Worm (Caenorhabditis elegans) whole organism, young adult: ENCODE measurements around the gene moc-2.

Experiments
- C17E4.6 ChIP-seq: fragments of 200-800 bp; sonication (Bioruptor generic); IDR thresholded peaks from 2 replicates; pipeline ENCODE4 v1.3.6; 2022; ENCODE audit warnings: missing genetic modification reagents, missing genetic modification characterization, missing compliant biosample characterization
- D2030.7 ChIP-seq: fragments of 200-800 bp; sonication (Bioruptor generic); IDR thresholded peaks from 2 replicates; pipeline ENCODE4 v1.3.6; 2022; ENCODE audit warnings: missing genetic modification reagents, missing genetic modification characterization, missing compliant biosample characterization
- F22D6.2 ChIP-seq: sonication (generic microtip); optimal IDR thresholded peaks from 2 replicates; lab custom pipeline; 2016; ENCODE audit warnings: mild to moderate bottlenecking, missing genetic modification characterization, missing compliant biosample characterization
- F33H1.4 ChIP-seq: fragments of 200-800 bp; sonication (Bioruptor generic); IDR thresholded peaks from 2 replicates; pipeline ENCODE4 v1.3.6; 2022; ENCODE audit warnings: missing genetic modification reagents, missing genetic modification characterization, missing compliant biosample characterization
- F37B4.10 ChIP-seq: fragments of 200-800 bp; sonication (Bioruptor generic); IDR thresholded peaks from 2 replicates; pipeline ENCODE4 v1.3.6; 2022; ENCODE audit warnings: missing genetic modification characterization, missing compliant biosample characterization
- F39B2.1 ChIP-seq: fragments of 200-800 bp; sonication (Bioruptor generic); IDR thresholded peaks from 2 replicates; pipeline ENCODE4 v1.3.6; 2022; ENCODE audit warnings: missing genetic modification reagents, missing genetic modification characterization, missing compliant biosample characterization
- F49E8.2 ChIP-seq: sonication (generic microtip); optimal IDR thresholded peaks from 3 replicates; lab custom pipeline; 2017; ENCODE audit warnings: missing genetic modification characterization, mild to moderate bottlenecking, missing compliant biosample characterization, antibody characterized with exemption, moderate library complexity; ENCODE audit not compliant: insufficient read depth
- F57A8.1 ChIP-seq: fragments of 200-800 bp; sonication (Bioruptor generic); optimal IDR thresholded peaks from 2 replicates; lab custom pipeline; 2018; ENCODE audit warnings: mild to moderate bottlenecking, missing genetic modification characterization, moderate library complexity, missing compliant biosample characterization
- F57C9.4 ChIP-seq: sonication (generic microtip); optimal IDR thresholded peaks from 2 replicates; lab custom pipeline; 2017; ENCODE audit warnings: mild to moderate bottlenecking, missing genetic modification characterization, missing compliant biosample characterization
- K11D2.4 ChIP-seq: fragments of 200-800 bp; sonication (Bioruptor generic); IDR thresholded peaks from 2 replicates; pipeline ENCODE4 v1.3.6; 2022; ENCODE audit warnings: missing genetic modification reagents, missing genetic modification characterization, missing compliant biosample characterization
- K12H6.12 ChIP-seq: fragments of 200-800 bp; sonication (Bioruptor generic); optimal IDR thresholded peaks from 2 replicates; lab custom pipeline; 2018; ENCODE audit warnings: mild to moderate bottlenecking, missing genetic modification characterization, missing compliant biosample characterization
- T26A5.8 ChIP-seq: sonication (generic microtip); optimal IDR thresholded peaks from 2 replicates; lab custom pipeline; 2016; ENCODE audit warnings: missing genetic modification characterization, missing compliant biosample characterization
- Y95B8A.8 ChIP-seq: fragments of 200-800 bp; sonication (Bioruptor generic); IDR thresholded peaks from 2 replicates; pipeline ENCODE4 v1.3.6; 2022; ENCODE audit warnings: missing genetic modification reagents, missing genetic modification characterization, missing compliant biosample characterization
- akir-1 ChIP-seq: fragments of 200-800 bp; sonication (Bioruptor generic); optimal IDR thresholded peaks from 2 replicates; lab custom pipeline; 2018; ENCODE audit warnings: mild to moderate bottlenecking, missing genetic modification characterization, moderate library complexity, missing compliant biosample characterization
- ama-1 ChIP-seq, 3 experiments: fragments of 150-350 bp in 1 of 3; sonication (generic microtip) in 2 of 3; optimal IDR thresholded peaks; 2 replicates each; lab custom pipeline; 2014 to 2018; ENCODE audit warnings: missing biosample characterization in 2 of 3, missing genetic modification characterization in 2 of 3, missing genetic modification reagents in 2 of 3
- aptf-2 ChIP-seq: fragments of 200-800 bp; sonication (Bioruptor generic); conservative IDR thresholded peaks from 2 replicates; pipeline ENCODE4 v1.3.6; 2022; ENCODE audit warnings: missing genetic modification reagents, missing genetic modification characterization, missing compliant biosample characterization
- athp-1 ChIP-seq: sonication (generic microtip); optimal IDR thresholded peaks from 2 replicates; lab custom pipeline; 2017; ENCODE audit warnings: mild to moderate bottlenecking, missing genetic modification characterization, missing compliant biosample characterization
- attf-5 ChIP-seq: fragments of 200-800 bp; sonication (Bioruptor generic); optimal IDR thresholded peaks from 2 replicates; lab custom pipeline; 2018; ENCODE audit warnings: mild to moderate bottlenecking, missing genetic modification characterization, missing compliant biosample characterization
- bed-2 ChIP-seq: fragments of 200-800 bp; sonication (Bioruptor generic); IDR thresholded peaks from 2 replicates; pipeline ENCODE4 v1.3.6; 2022; ENCODE audit warnings: missing genetic modification reagents, missing genetic modification characterization, missing compliant biosample characterization
- cebp-2 ChIP-seq: fragments of 200-800 bp; sonication (Bioruptor generic); IDR thresholded peaks from 2 replicates; pipeline ENCODE4 v1.3.6; 2022; ENCODE audit warnings: missing genetic modification characterization, missing compliant biosample characterization
- ceh-27 ChIP-seq: fragments of 200-800 bp; sonication (Bioruptor generic); optimal IDR thresholded peaks from 2 replicates; lab custom pipeline; 2018; ENCODE audit warnings: mild to moderate bottlenecking, missing genetic modification characterization, moderate library complexity, missing compliant biosample characterization
- ceh-91 ChIP-seq: fragments of 200-800 bp; sonication (Bioruptor generic); IDR thresholded peaks from 2 replicates; pipeline ENCODE4 v1.3.6; 2022; ENCODE audit warnings: missing genetic modification reagents, missing genetic modification characterization, missing compliant biosample characterization
- chd-7 ChIP-seq: sonication (generic microtip); optimal IDR thresholded peaks from 2 replicates; lab custom pipeline; 2016; ENCODE audit warnings: mild to moderate bottlenecking, missing genetic modification characterization, moderate library complexity, missing compliant biosample characterization
- efl-1 ChIP-seq: fragments of 150-350 bp; optimal IDR thresholded peaks from 2 replicates; lab custom pipeline; 2014; ENCODE audit warnings: missing biosample characterization, missing genetic modification reagents, missing genetic modification characterization
- egrh-3 ChIP-seq: fragments of 200-800 bp; sonication (Bioruptor generic); IDR thresholded peaks from 2 replicates; pipeline ENCODE4 v1.3.6; 2022; ENCODE audit warnings: missing genetic modification reagents, missing genetic modification characterization, missing compliant biosample characterization
- gei-17 ChIP-seq: fragments of 200-800 bp; sonication (Bioruptor generic); optimal IDR thresholded peaks from 2 replicates; lab custom pipeline; 2018; ENCODE audit warnings: mild to moderate bottlenecking, missing genetic modification characterization, missing compliant biosample characterization
- him-1 ChIP-seq: sonication (generic microtip); optimal IDR thresholded peaks from 2 replicates; lab custom pipeline; 2016; ENCODE audit warnings: missing genotype, missing genetic modification reagents, missing genetic modification characterization, missing compliant biosample characterization
- hlh-12 ChIP-seq: sonication (generic microtip); optimal IDR thresholded peaks from 2 replicates; lab custom pipeline; 2016; ENCODE audit warnings: missing genetic modification characterization, missing compliant biosample characterization
- hmg-1.2 ChIP-seq: fragments of 200-800 bp; sonication (Bioruptor generic); IDR thresholded peaks from 2 replicates; pipeline ENCODE4 v1.3.6; 2022; ENCODE audit warnings: missing genetic modification reagents, missing genetic modification characterization, missing compliant biosample characterization
- let-526 ChIP-seq: fragments of 200-800 bp; sonication (Bioruptor generic); IDR thresholded peaks from 2 replicates; pipeline ENCODE4 v1.3.6; 2022; ENCODE audit warnings: missing genetic modification reagents, missing genetic modification characterization, missing compliant biosample characterization
- lin-40 ChIP-seq: sonication (generic microtip); optimal IDR thresholded peaks from 2 replicates; lab custom pipeline; 2016; ENCODE audit warnings: missing genetic modification characterization, mild to moderate bottlenecking, missing compliant biosample characterization, missing genotype, missing genetic modification reagents
- lsl-1 ChIP-seq: fragments of 200-800 bp; sonication (Bioruptor generic); optimal IDR thresholded peaks from 2 replicates; lab custom pipeline; 2018; ENCODE audit warnings: mild to moderate bottlenecking, missing genetic modification characterization, moderate library complexity, missing compliant biosample characterization
- lsy-27 ChIP-seq: sonication (generic microtip); optimal IDR thresholded peaks from 2 replicates; lab custom pipeline; 2017; ENCODE audit warnings: missing genetic modification characterization, mild to moderate bottlenecking, missing compliant biosample characterization, antibody characterized with exemption, missing genotype, borderline replicate concordance; ENCODE audit not compliant: insufficient read depth
- madf-6 ChIP-seq: fragments of 200-800 bp; sonication (Bioruptor generic); IDR thresholded peaks from 2 replicates; pipeline ENCODE4 v1.3.6; 2022; ENCODE audit warnings: missing genetic modification reagents, missing genetic modification characterization, missing compliant biosample characterization
- madf-8 ChIP-seq: fragments of 200-800 bp; sonication (Bioruptor generic); conservative IDR thresholded peaks from 2 replicates; pipeline ENCODE4 v1.3.6; 2022; ENCODE audit warnings: missing genetic modification reagents, missing genetic modification characterization, missing compliant biosample characterization
- mel-28 ChIP-seq: sonication (generic microtip); optimal IDR thresholded peaks from 2 replicates; lab custom pipeline; 2016; ENCODE audit warnings: borderline replicate concordance, mild to moderate bottlenecking, missing genetic modification characterization, missing compliant biosample characterization
- mxl-1 ChIP-seq: sonication (generic microtip); optimal IDR thresholded peaks from 2 replicates; lab custom pipeline; 2016; ENCODE audit warnings: missing genetic modification characterization, missing compliant biosample characterization
- nhr-90 ChIP-seq: sonication (generic microtip); optimal IDR thresholded peaks from 2 replicates; lab custom pipeline; 2016; ENCODE audit warnings: missing genotype, mild to moderate bottlenecking, missing genetic modification characterization, missing compliant biosample characterization
- pha-4 ChIP-seq: fragments of 150-350 bp; sonication (generic microtip); optimal IDR thresholded peaks from 2 replicates; lab custom pipeline; 2014; ENCODE audit warnings: missing biosample characterization, missing genetic modification reagents, missing genetic modification characterization
- rec-8 ChIP-seq, 2 experiments: sonication (generic microtip); optimal IDR thresholded peaks; 2 replicates each; lab custom pipeline; 2016; ENCODE audit warnings: mild to moderate bottlenecking in 2 of 2, missing genetic modification characterization in 2 of 2, missing genetic modification reagents in 2 of 2, missing genotype in 2 of 2, missing biosample characterization in 1 of 2, missing compliant biosample characterization in 1 of 2, moderate library complexity in 1 of 2
- somi-1 ChIP-seq: fragments of 200-800 bp; sonication (Bioruptor generic); optimal IDR thresholded peaks from 2 replicates; lab custom pipeline; 2018; ENCODE audit warnings: mild to moderate bottlenecking, missing genetic modification characterization, missing compliant biosample characterization
- unc-62 ChIP-seq: fragments of 150-350 bp; optimal IDR thresholded peaks from 2 replicates; lab custom pipeline; 2014; ENCODE audit warnings: missing biosample characterization, missing genetic modification reagents, missing genetic modification characterization
- zim-3 ChIP-seq: sonication (generic microtip); optimal IDR thresholded peaks from 2 replicates; lab custom pipeline; 2017; ENCODE audit warnings: mild to moderate bottlenecking, missing genetic modification characterization, moderate library complexity, missing compliant biosample characterization
- ztf-18 ChIP-seq: sonication (generic microtip); optimal IDR thresholded peaks from 2 replicates; lab custom pipeline; 2016; ENCODE audit warnings: missing genotype, mild to moderate bottlenecking, missing genetic modification characterization, missing compliant biosample characterization
- ztf-26 ChIP-seq: sonication (generic microtip); optimal IDR thresholded peaks from 2 replicates; lab custom pipeline; 2017; ENCODE audit warnings: missing genetic modification characterization, missing compliant biosample characterization
- ztf-28 ChIP-seq: fragments of 200-800 bp; sonication (Bioruptor generic); IDR thresholded peaks from 2 replicates; pipeline ENCODE4 v1.3.6; 2022; ENCODE audit warnings: missing genetic modification reagents, missing genetic modification characterization, missing compliant biosample characterization
- ztf-3 ChIP-seq: fragments of 200-800 bp; sonication (Bioruptor generic); optimal IDR thresholded peaks from 2 replicates; lab custom pipeline; 2018; ENCODE audit warnings: mild to moderate bottlenecking, missing genetic modification characterization, missing compliant biosample characterization

moc-2 gene

ce11 chrV:6517305-6518224, 13.6 kb upstream of the moc-2 start:
- TF ChIP-seq mel-28 (tag; lab: Kevin White, UChicago) (no peak), akir-1 (GFP tag; lab: Kevin White, UChicago) (no peak), ama-1 (optimal IDR thresholded peaks at IDR 0.05; lab: Kevin White, UChicago) (no peak), ama-1 (GFP tag; optimal IDR thresholded peaks at IDR 0.05; lab: Kevin White, UChicago) (no peak), hlh-12 (no peak), C17E4.6 (GFP tag; lab: Robert Waterston, UW) (no peak), rec-8 (tag; optimal IDR thresholded peaks at IDR 0.05; lab: Kevin White, UChicago) (no peak), athp-1 (tag; lab: Kevin White, UChicago) (no peak), F57A8.1 (GFP tag; lab: Kevin White, UChicago) (no peak), aptf-2 (GFP tag; lab: Robert Waterston, UW) (no peak), madf-6 (peak; percentile 67; the same call in 1 of the 2 replicates), somi-1 (GFP tag; lab: Kevin White, UChicago) (peak; percentile 3), F57C9.4 (tag; lab: Kevin White, UChicago) (no peak), him-1 (peak; percentile 36), mxl-1 (tag; lab: Kevin White, UChicago) (no peak), ceh-91 (GFP tag; lab: Robert Waterston, UW) (0 out of 2 replicates have a peak, but pooled peaks have one; percentile 15), ceh-27 (GFP tag; lab: Kevin White, UChicago) (no peak), T26A5.8 (tag; lab: Kevin White, UChicago) (no peak), ztf-28 (GFP tag; lab: Robert Waterston, UW) (no peak), bed-2 (GFP tag; lab: Robert Waterston, UW) (no peak), F49E8.2 (no peak), F39B2.1 (GFP tag; lab: Robert Waterston, UW) (no peak), nhr-90 (tag; lab: Kevin White, UChicago) (no peak), ztf-26 (tag; lab: Kevin White, UChicago) (peak; percentile 1), ztf-3 (GFP tag; lab: Kevin White, UChicago) (no peak), let-526 (GFP tag; lab: Robert Waterston, UW) (no peak), pha-4 (tag; lab: Kevin White, UChicago) (peak; percentile 42), egrh-3 (GFP tag; lab: Robert Waterston, UW) (no peak), F37B4.10 (GFP tag; lab: Robert Waterston, UW) (no peak), gei-17 (GFP tag; lab: Kevin White, UChicago) (no peak), attf-5 (GFP tag; lab: Kevin White, UChicago) (no peak), Y95B8A.8 (GFP tag; lab: Robert Waterston, UW) (no peak), F22D6.2 (tag; lab: Kevin White, UChicago) (peak; percentile 1), unc-62 (GFP tag; lab: Kevin White, UChicago) (no peak), cebp-2 (GFP tag; lab: Robert Waterston, UW) (no peak), ztf-18 (tag; lab: Kevin White, UChicago) (no peak), K11D2.4 (GFP tag; lab: Robert Waterston, UW) (peak; percentile 35; the same call in 1 of the 2 replicates), madf-8 (peak; percentile 46), efl-1 (GFP tag; lab: Kevin White, UChicago) (peak; percentile 63), D2030.7 (GFP tag; lab: Robert Waterston, UW) (0 out of 2 replicates have a peak, but pooled peaks have one; percentile 23), lsl-1 (GFP tag; lab: Kevin White, UChicago) (peak; percentile 76), lsy-27 (tag; lab: Kevin White, UChicago) (no peak), K12H6.12 (tag; lab: Kevin White, UChicago) (no peak), hmg-1.2 (GFP tag; lab: Robert Waterston, UW) (no peak), F33H1.4 (GFP tag; lab: Robert Waterston, UW) (peak; percentile 75), chd-7 (tag; lab: Kevin White, UChicago) (no peak), zim-3 (no peak), lin-40 (tag; lab: Kevin White, UChicago) (peak; percentile 29)
